Worm (Caenorhabditis elegans) whole organism, mixed stage, embryonic: Measurements from ENCODE around the gene icl-1.

Experiments
- ceh-83 ChIP-seq: fragments of 200-800 bp; sonication (Bioruptor generic); optimal IDR thresholded peaks from 2 replicates; lab custom pipeline; 2018; ENCODE audit warnings: mild to moderate bottlenecking, missing genetic modification characterization, missing compliant biosample characterization
- ces-1 ChIP-seq: fragments of 150-350 bp; optimal IDR thresholded peaks from 2 replicates; lab custom pipeline; 2014; ENCODE audit warnings: missing biosample characterization, missing genetic modification reagents, missing genetic modification characterization
- lsy-2 ChIP-seq: fragments of 150-350 bp; optimal IDR thresholded peaks from 2 replicates; lab custom pipeline; 2014; ENCODE audit warnings: missing biosample characterization, missing genetic modification characterization
- mep-1 ChIP-seq: fragments of 150-350 bp; optimal IDR thresholded peaks from 2 replicates; lab custom pipeline; 2017; ENCODE audit warnings: missing biosample characterization, missing genetic modification reagents, missing genetic modification characterization, inconsistent platforms
- nhr-2 ChIP-seq: fragments of 150-350 bp; optimal IDR thresholded peaks from 2 replicates; lab custom pipeline; 2014; ENCODE audit warnings: missing biosample characterization, missing genetic modification characterization
- nhr-237 ChIP-seq: fragments of 150-350 bp; optimal IDR thresholded peaks from 2 replicates; lab custom pipeline; 2014; ENCODE audit warnings: missing biosample characterization, missing genetic modification characterization
- pha-4 ChIP-seq: fragments of 150-350 bp; optimal IDR thresholded peaks from 2 replicates; lab custom pipeline; 2018; ENCODE audit warnings: missing biosample characterization, missing genetic modification reagents, missing genetic modification characterization
- snpc-4 ChIP-seq: fragments of 150-350 bp; optimal IDR thresholded peaks from 2 replicates; lab custom pipeline; 2014; ENCODE audit warnings: missing biosample characterization, missing genetic modification characterization
- unc-120 ChIP-seq: sonication (generic microtip); optimal IDR thresholded peaks from 2 replicates; lab custom pipeline; 2017; ENCODE audit warnings: missing genetic modification characterization, missing compliant biosample characterization; ENCODE audit not compliant: poor library complexity, severe bottlenecking
- unc-62 ChIP-seq: fragments of 150-350 bp; optimal IDR thresholded peaks from 2 replicates; lab custom pipeline; 2014; ENCODE audit warnings: missing biosample characterization, missing genetic modification reagents, missing genetic modification characterization
- ztf-11 ChIP-seq: fragments of 150-350 bp; optimal IDR thresholded peaks from 2 replicates; lab custom pipeline; 2014; ENCODE audit warnings: missing biosample characterization, missing genetic modification characterization

DNA sequence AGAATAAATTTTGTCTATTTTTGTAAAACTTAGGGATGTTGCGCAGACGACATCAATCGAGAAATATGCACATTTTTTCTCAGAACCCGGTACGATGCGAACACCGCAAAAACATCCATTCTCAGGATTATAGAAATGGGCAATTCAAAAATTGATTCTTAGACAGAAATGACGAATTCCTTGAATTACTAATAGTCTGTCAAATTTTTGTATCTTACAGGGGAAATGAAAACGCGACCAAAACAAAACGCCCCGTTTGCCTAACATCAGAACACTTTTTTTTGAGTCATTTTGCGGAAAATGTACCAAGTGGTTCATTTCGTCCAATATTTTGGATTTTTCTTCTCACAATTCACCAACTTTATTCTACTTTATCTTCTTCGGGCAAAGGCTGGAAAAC, 15.5 kb upstream of the icl-1 start, which contains the start of gene str-134:
- TF ChIP-seq snpc-4 (tag; lab: Kevin White, UChicago) = no peak
- TF ChIP-seq unc-120 (tag; lab: Kevin White, UChicago) = no peak
- TF ChIP-seq lsy-2 (tag; lab: Kevin White, UChicago) = no peak
- TF ChIP-seq ztf-11 (tag; lab: Kevin White, UChicago) = no peak
- no peak for TF ChIP-seq mep-1 (tag; lab: Kevin White, UChicago)
- TF ChIP-seq nhr-2 (tag; lab: Kevin White, UChicago) = no peak
- no peak for TF ChIP-seq pha-4
- no peak for TF ChIP-seq ceh-83 (GFP tag; lab: Kevin White, UChicago)
- TF ChIP-seq unc-62 = no peak
- no peak for TF ChIP-seq nhr-237 (tag; lab: Kevin White, UChicago)
- TF ChIP-seq ces-1 (GFP tag; lab: Kevin White, UChicago) = no peak
